Fruit fly (Drosophila melanogaster): Measurements from ENCODE around the gene bai.

Gene bai

DNA sequence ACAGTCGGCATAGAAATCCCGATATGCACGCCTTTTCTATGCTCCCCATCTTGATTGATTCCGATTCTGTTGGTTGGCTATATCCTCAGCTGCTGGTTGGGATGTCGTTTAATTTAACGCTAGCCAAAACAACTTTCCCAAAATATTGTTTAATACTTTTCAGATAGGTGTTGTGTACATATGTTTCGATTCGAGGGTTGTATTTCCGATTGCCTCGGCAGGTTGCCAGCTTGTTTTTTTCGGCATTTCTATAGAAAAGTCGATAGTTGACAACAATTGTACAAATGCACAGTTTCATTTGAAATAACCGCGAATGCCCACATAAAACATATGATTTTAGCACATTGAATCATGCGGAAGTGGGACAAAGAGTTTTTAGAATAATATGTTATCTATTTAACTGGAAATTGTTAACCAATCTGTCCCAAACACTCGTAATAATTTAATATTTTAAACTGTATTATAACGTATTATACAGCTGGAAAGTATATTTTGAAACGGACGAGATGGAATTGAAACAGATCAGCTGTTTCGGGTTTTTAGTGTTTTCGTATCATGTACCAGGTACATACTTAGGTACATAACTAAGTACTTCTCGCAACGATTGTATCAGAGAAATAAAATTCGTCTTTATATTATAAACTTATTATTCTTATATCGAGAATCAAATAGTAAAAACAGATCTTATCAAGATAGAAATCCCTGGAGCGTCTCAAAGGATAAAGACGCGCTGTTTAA lies 15.4 kb downstream of the bai start, which contains the start of gene CG31109:
Gene CG31109 (minus strand): TSS at position 203 of the 738 bp plus-strand sequence.
- no peak for TF ChIP-seq pan (optimal IDR thresholded peaks at IDR 0.05)
- no peak for TF ChIP-seq CG8478 (optimal IDR thresholded peaks at IDR 0.05)
- TF ChIP-seq EcR (GFP tag; optimal IDR thresholded peaks at IDR 0.05), result no peak
- TF ChIP-seq Dll (optimal IDR thresholded peaks at IDR 0.05), result no peak
- no peak for TF ChIP-seq usp (GFP tag; optimal IDR thresholded peaks at IDR 0.05)
- TF ChIP-seq psq (optimal IDR thresholded peaks at IDR 0.05), result no peak

- TF ChIP-seq EcR (GFP tag; optimal IDR thresholded peaks at IDR 0.05), result no peak
- no peak for TF ChIP-seq pan (optimal IDR thresholded peaks at IDR 0.05)
- no peak for TF ChIP-seq psq (optimal IDR thresholded peaks at IDR 0.05)
- TF ChIP-seq Dll (optimal IDR thresholded peaks at IDR 0.05), result no peak
- no peak for TF ChIP-seq CG8478 (optimal IDR thresholded peaks at IDR 0.05)
These were observed 16.8 kb downstream of the bai start, which contains the start of the genes CG31111 and stac for dm6 chr3R:25056016-25056415. Gene CG31111, minus strand, starts transcription at chr3R:25056177. Gene stac, plus strand, starts transcription at chr3R:25056286.

dm6 chr3R:25056488-25057157 lies 17.4 kb downstream of the bai start:
- TF ChIP-seq usp (GFP tag; optimal IDR thresholded peaks at IDR 0.05), result no peak
- no peak for TF ChIP-seq psq (optimal IDR thresholded peaks at IDR 0.05)
- TF ChIP-seq Dll (optimal IDR thresholded peaks at IDR 0.05), result no peak
- no peak for TF ChIP-seq EcR (GFP tag; optimal IDR thresholded peaks at IDR 0.05)
- no peak for TF ChIP-seq pan (optimal IDR thresholded peaks at IDR 0.05)
- no peak for TF ChIP-seq CG8478 (optimal IDR thresholded peaks at IDR 0.05)

dm6 chr3R:25060462-25060861 lies 21.3 kb downstream of the bai start:
- TF ChIP-seq psq (optimal IDR thresholded peaks at IDR 0.05) (no peak), EcR (GFP tag; optimal IDR thresholded peaks at IDR 0.05) (no peak), CG8478 (optimal IDR thresholded peaks at IDR 0.05) (no peak)

- TF ChIP-seq EcR (GFP tag; optimal IDR thresholded peaks at IDR 0.05) (no peak), CG8478 (optimal IDR thresholded peaks at IDR 0.05) (no peak), Dll (optimal IDR thresholded peaks at IDR 0.05) (no peak), psq (optimal IDR thresholded peaks at IDR 0.05) (no peak), pan (optimal IDR thresholded peaks at IDR 0.05) (no peak), usp (GFP tag; optimal IDR thresholded peaks at IDR 0.05) (no peak)
These were observed 26.0 kb downstream of the bai start, which contains the start of the genes veli and PQBP1 for dm6 chr3R:25064907-25065841. Gene veli, minus strand, starts transcription at chr3R:25065591. Gene PQBP1, plus strand, starts transcription at chr3R:25065791.

DNA sequence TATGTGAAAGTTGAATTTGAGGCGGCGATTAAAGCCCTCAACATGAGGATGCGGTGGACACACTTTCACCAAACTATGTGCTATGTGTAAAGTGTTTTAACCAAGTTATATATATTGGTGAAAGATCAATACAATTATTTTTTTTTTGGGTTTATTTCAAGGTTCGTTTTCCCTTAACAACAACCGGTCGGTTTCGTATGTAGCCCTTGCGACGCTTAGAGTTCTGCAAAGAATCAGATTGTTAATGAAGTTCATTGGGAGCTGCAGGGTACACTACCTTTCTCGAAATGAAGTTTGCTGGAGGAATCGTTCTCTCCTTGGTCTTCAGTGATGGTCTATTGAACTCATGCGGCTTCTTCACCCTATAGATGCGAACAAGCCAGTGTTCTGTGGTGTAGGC lies 27.7 kb downstream of the bai start:
- TF ChIP-seq usp (GFP tag; optimal IDR thresholded peaks at IDR 0.05), result no peak
- TF ChIP-seq pan (optimal IDR thresholded peaks at IDR 0.05), result no peak
- no peak for TF ChIP-seq Dll (optimal IDR thresholded peaks at IDR 0.05)
- no peak for TF ChIP-seq EcR (GFP tag; optimal IDR thresholded peaks at IDR 0.05)
- TF ChIP-seq psq (optimal IDR thresholded peaks at IDR 0.05), result no peak
- TF ChIP-seq CG8478 (optimal IDR thresholded peaks at IDR 0.05), result no peak

DNA sequence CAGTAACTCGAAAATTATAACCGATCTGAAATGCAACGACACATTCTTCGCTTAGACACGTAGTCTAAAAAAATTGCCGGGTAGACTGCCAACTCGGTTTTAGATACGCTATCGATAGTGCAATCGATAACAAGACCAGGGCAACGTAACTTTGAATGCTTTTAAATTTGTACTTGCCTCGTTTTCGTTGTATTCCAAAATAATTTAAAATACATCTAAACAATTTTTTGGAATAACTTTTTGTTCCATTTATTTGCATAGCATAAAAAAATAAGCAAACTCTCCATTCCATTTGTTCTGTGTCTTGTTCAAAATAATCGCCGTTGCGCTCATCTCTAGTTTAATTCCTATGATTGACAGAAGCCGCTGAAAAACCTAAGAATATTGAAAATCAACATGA lies 30.4 kb downstream of the bai start, which contains the start of the genes Stt3B and CG11839:
Gene Stt3B (minus strand): TSS at position 69 of the 400 bp plus-strand sequence.
Gene CG11839 (plus strand): TSS at position 359 of the 400 bp plus-strand sequence.
- TF ChIP-seq pan (optimal IDR thresholded peaks at IDR 0.05) (no peak), usp (GFP tag; optimal IDR thresholded peaks at IDR 0.05) (no peak), psq (optimal IDR thresholded peaks at IDR 0.05) (no peak), EcR (GFP tag; optimal IDR thresholded peaks at IDR 0.05) (no peak), CG8478 (optimal IDR thresholded peaks at IDR 0.05) (no peak), Dll (optimal IDR thresholded peaks at IDR 0.05) (no peak)

DNA sequence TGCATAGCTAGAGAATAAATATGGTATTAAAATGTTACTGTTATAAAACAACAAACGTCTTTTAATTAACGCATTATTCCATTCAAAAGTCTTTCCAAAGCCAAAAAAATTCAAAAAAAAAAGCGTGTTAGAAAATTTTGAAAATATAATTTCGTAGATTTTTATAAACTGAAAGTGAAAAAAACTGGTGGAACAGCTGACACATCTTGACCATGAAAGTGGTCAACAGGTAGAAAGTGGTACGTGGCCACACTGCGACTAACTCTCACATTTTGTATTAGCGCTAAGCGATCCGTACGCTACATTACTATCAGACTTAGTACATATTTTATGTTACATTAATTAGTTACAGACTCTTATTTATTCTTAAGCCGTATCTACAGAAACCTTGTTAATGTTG lies 31.7 kb downstream of the bai start, which contains the start of gene CG11836:
Gene CG11836 (plus strand): TSS at position 256 of the 400 bp plus-strand sequence.
- no peak for TF ChIP-seq psq (optimal IDR thresholded peaks at IDR 0.05)
- no peak for TF ChIP-seq usp (GFP tag; optimal IDR thresholded peaks at IDR 0.05)
- TF ChIP-seq EcR (GFP tag; optimal IDR thresholded peaks at IDR 0.05), result no peak
- no peak for TF ChIP-seq Dll (optimal IDR thresholded peaks at IDR 0.05)
- TF ChIP-seq pan (optimal IDR thresholded peaks at IDR 0.05), result no peak

- TF ChIP-seq CG8478 (optimal IDR thresholded peaks at IDR 0.05) (no peak), Dll (optimal IDR thresholded peaks at IDR 0.05) (no peak), usp (GFP tag; optimal IDR thresholded peaks at IDR 0.05) (no peak), psq (optimal IDR thresholded peaks at IDR 0.05) (no peak), EcR (GFP tag; optimal IDR thresholded peaks at IDR 0.05) (no peak), pan (optimal IDR thresholded peaks at IDR 0.05) (no peak)
These were observed 35.4 kb downstream of the bai start, which contains the start of the genes shams and CG11920 for dm6 chr3R:25074558-25074964. Gene shams, minus strand, starts transcription at chr3R:25074607. Gene CG11920, plus strand, starts transcription at chr3R:25074877.

DNA sequence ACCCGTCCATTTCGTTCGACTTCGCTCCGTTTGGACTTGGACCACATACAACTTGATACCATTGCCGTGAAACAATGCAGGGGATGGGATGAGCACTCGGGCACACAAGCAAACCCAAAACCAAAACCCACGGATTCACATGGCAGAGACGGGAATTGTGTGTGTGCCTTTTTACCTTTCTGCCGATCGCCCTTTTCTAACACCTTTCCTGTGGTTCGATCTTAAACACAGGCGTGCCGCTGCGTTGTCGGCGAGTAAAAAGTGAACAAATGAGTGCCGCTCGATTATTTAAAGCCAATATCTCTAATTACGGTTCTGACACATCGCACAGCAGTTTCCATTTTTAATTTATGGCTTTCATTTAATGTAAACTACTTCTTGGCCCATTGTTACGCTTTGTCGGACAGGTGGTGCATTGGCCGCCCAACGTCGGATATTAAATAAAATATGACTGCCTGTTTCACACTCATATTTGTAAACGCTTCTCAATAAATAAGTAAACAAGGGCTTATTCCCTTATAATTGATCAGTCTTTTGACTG lies 38.2 kb downstream of the bai start:
- TF ChIP-seq usp (GFP tag; optimal IDR thresholded peaks at IDR 0.05) (no peak), Dll (optimal IDR thresholded peaks at IDR 0.05) (no peak), psq (optimal IDR thresholded peaks at IDR 0.05) (no peak), pan (optimal IDR thresholded peaks at IDR 0.05) (no peak), EcR (GFP tag; optimal IDR thresholded peaks at IDR 0.05) (no peak), CG8478 (optimal IDR thresholded peaks at IDR 0.05) (no peak)

- TF ChIP-seq Dll (optimal IDR thresholded peaks at IDR 0.05), result no peak
- TF ChIP-seq psq (optimal IDR thresholded peaks at IDR 0.05), result no peak
- no peak for TF ChIP-seq CG8478 (optimal IDR thresholded peaks at IDR 0.05)
- TF ChIP-seq EcR (GFP tag; optimal IDR thresholded peaks at IDR 0.05), result no peak
These were observed 39.5 kb downstream of the bai start for dm6 chr3R:25078665-25079064.

All from whole organism.